Fruit fly (Drosophila melanogaster) whole organism, embryonic: ENCODE results near the gene CG14273.

Experiments used
- Adf1 ChIP-seq: fragments of 200-800 bp; sonication (Bioruptor generic); IDR thresholded peaks from 2 replicates; pipeline ENCODE4 v1.3.6; 2022; ENCODE audit warnings: missing biosample characterization, missing genetic modification characterization
- Asciz ChIP-seq: fragments of 200-800 bp; sonication (Bioruptor generic); optimal IDR thresholded peaks from 2 replicates; lab custom pipeline; 2017; ENCODE audit warnings: missing biosample characterization, mild to moderate bottlenecking, missing genetic modification characterization, missing genetic modification reagents
- BEAF-32 ChIP-seq: fragments of 200-800 bp; sonication (Bioruptor generic); optimal IDR thresholded peaks from 3 replicates; lab custom pipeline; 2017; ENCODE audit warnings: missing biosample characterization, missing genetic modification characterization, mild to moderate bottlenecking, moderate library complexity, missing genetic modification reagents
- CG10959 ChIP-seq: fragments of 200-800 bp; sonication (Bioruptor generic); IDR thresholded peaks from 2 replicates; pipeline ENCODE4 v1.3.6; 2022; ENCODE audit warnings: missing biosample characterization, missing genetic modification characterization
- CG1233 ChIP-seq: fragments of 200-800 bp; sonication (Bioruptor generic); optimal IDR thresholded peaks from 4 replicates; lab custom pipeline; 2018; ENCODE audit warnings: missing biosample characterization, mild to moderate bottlenecking, missing genetic modification characterization
- CG13424 ChIP-seq: fragments of 200-800 bp; sonication (Bioruptor generic); optimal IDR thresholded peaks from 2 replicates; lab custom pipeline; 2019; ENCODE audit warnings: missing biosample characterization, mild to moderate bottlenecking, missing genetic modification characterization, moderate library complexity
- CG14014 ChIP-seq: fragments of 200-800 bp; sonication (Bioruptor generic); IDR thresholded peaks from 2 replicates; pipeline ENCODE4 v1.3.6; 2022; ENCODE audit warnings: missing biosample characterization, missing genetic modification characterization
- CG15073 ChIP-seq: fragments of 200-800 bp; sonication (Bioruptor generic); optimal IDR thresholded peaks from 2 replicates; lab custom pipeline; 2016; ENCODE audit warnings: missing biosample characterization, missing genetic modification characterization
- CG16779 ChIP-seq: fragments of 200-800 bp; sonication (Bioruptor generic); IDR thresholded peaks from 2 replicates; pipeline ENCODE4 v1.3.6; 2022; ENCODE audit warnings: missing biosample characterization, missing genetic modification characterization
- CG17385 ChIP-seq: fragments of 200-800 bp; sonication (Bioruptor generic); optimal IDR thresholded peaks from 3 replicates; lab custom pipeline; 2018; ENCODE audit warnings: missing biosample characterization, mild to moderate bottlenecking, missing genetic modification characterization
- CG1792 ChIP-seq: fragments of 200-800 bp; sonication (Bioruptor generic); optimal IDR thresholded peaks from 2 replicates; lab custom pipeline; 2016; ENCODE audit warnings: missing biosample characterization, missing genetic modification characterization
- CG1832 ChIP-seq: fragments of 200-800 bp; sonication (Bioruptor generic); optimal IDR thresholded peaks from 2 replicates; lab custom pipeline; 2017; ENCODE audit warnings: missing biosample characterization, mild to moderate bottlenecking, missing genetic modification characterization, inconsistent platforms
- CG32532 ChIP-seq: fragments of 200-800 bp; sonication (Bioruptor generic); IDR thresholded peaks from 2 replicates; pipeline ENCODE4 v1.3.6; 2022; ENCODE audit warnings: missing biosample characterization, missing genetic modification characterization
- CG34422 ChIP-seq: fragments of 200-800 bp; sonication (Bioruptor generic); IDR thresholded peaks from 3 replicates; pipeline ENCODE4 v1.3.6; 2022; ENCODE audit warnings: missing biosample characterization, missing genetic modification characterization
- CG3995 ChIP-seq: fragments of 200-800 bp; sonication (Bioruptor generic); optimal IDR thresholded peaks from 3 replicates; lab custom pipeline; 2016; ENCODE audit warnings: missing biosample characterization, missing genetic modification characterization
- CG4820 ChIP-seq: fragments of 200-800 bp; sonication (Bioruptor generic); optimal IDR thresholded peaks from 3 replicates; lab custom pipeline; 2016; ENCODE audit warnings: missing biosample characterization, missing genetic modification characterization
- CG6272 ChIP-seq: fragments of 200-800 bp; sonication (Bioruptor generic); IDR thresholded peaks from 2 replicates; pipeline ENCODE4 v1.3.6; 2022; ENCODE audit warnings: missing biosample characterization, missing genetic modification characterization
- CG7839 ChIP-seq: fragments of 200-800 bp; sonication (Bioruptor generic); optimal IDR thresholded peaks from 3 replicates; lab custom pipeline; 2018; ENCODE audit warnings: missing biosample characterization, mild to moderate bottlenecking, missing genetic modification characterization, moderate library complexity
- CG8388 ChIP-seq: fragments of 200-800 bp; sonication (Bioruptor generic); optimal IDR thresholded peaks from 2 replicates; lab custom pipeline; 2019; ENCODE audit warnings: missing biosample characterization, mild to moderate bottlenecking, missing genetic modification characterization, moderate library complexity
- CTCF ChIP-seq: fragments of 200-800 bp; sonication (Bioruptor generic); optimal IDR thresholded peaks from 2 replicates; lab custom pipeline; 2017; ENCODE audit warnings: missing biosample characterization, mild to moderate bottlenecking, missing genetic modification characterization, moderate library complexity
- Fer1 ChIP-seq: fragments of 200-800 bp; sonication (Bioruptor generic); optimal IDR thresholded peaks from 2 replicates; lab custom pipeline; 2017; ENCODE audit warnings: missing biosample characterization, mild to moderate bottlenecking, missing genetic modification characterization
- Fer2 ChIP-seq: fragments of 200-800 bp; sonication (Bioruptor generic); optimal IDR thresholded peaks from 2 replicates; lab custom pipeline; 2018; ENCODE audit warnings: missing biosample characterization, mild to moderate bottlenecking, missing genetic modification characterization, moderate library complexity
- HLH3B ChIP-seq: fragments of 200-800 bp; sonication (Bioruptor generic); IDR thresholded peaks from 2 replicates; pipeline ENCODE4 v1.3.6; 2022; ENCODE audit warnings: missing biosample characterization, missing genetic modification characterization
- Max ChIP-seq: fragments of 200-800 bp; sonication (Bioruptor generic); optimal IDR thresholded peaks from 2 replicates; lab custom pipeline; 2016; ENCODE audit warnings: missing biosample characterization, mild to moderate bottlenecking, missing genetic modification characterization
- NK7.1 ChIP-seq: fragments of 200-800 bp; sonication (Bioruptor generic); optimal IDR thresholded peaks from 3 replicates; lab custom pipeline; 2016; ENCODE audit warnings: missing biosample characterization, missing genetic modification characterization
- Optix ChIP-seq: fragments of 200-800 bp; sonication (Bioruptor generic); IDR thresholded peaks from 3 replicates; pipeline ENCODE4 v1.3.6; 2022; ENCODE audit warnings: missing biosample characterization, missing genetic modification characterization
- PHDP ChIP-seq: fragments of 200-800 bp; sonication (Bioruptor generic); optimal IDR thresholded peaks from 3 replicates; lab custom pipeline; 2018; ENCODE audit warnings: missing biosample characterization, mild to moderate bottlenecking, missing genetic modification characterization, moderate library complexity
- Sin3A ChIP-seq: fragments of >200 bp; optimal IDR thresholded peaks from 2 replicates; lab custom pipeline; 2018
- Vsx1 ChIP-seq: fragments of 200-800 bp; sonication (Bioruptor generic); optimal IDR thresholded peaks from 2 replicates; lab custom pipeline; 2017; ENCODE audit warnings: missing biosample characterization, mild to moderate bottlenecking, missing genetic modification characterization, missing genetic modification reagents
- Xbp1 ChIP-seq: fragments of 200-800 bp; sonication (Bioruptor generic); optimal IDR thresholded peaks from 3 replicates; lab custom pipeline; 2016; ENCODE audit warnings: missing biosample characterization, mild to moderate bottlenecking, missing genetic modification characterization
- ab ChIP-seq: fragments of 200-800 bp; sonication (Bioruptor generic); optimal IDR thresholded peaks from 2 replicates; lab custom pipeline; 2016; ENCODE audit warnings: missing biosample characterization, missing genetic modification characterization
- al ChIP-seq: fragments of 200-800 bp; sonication (Bioruptor generic); IDR thresholded peaks from 2 replicates; pipeline ENCODE4 v1.3.6; 2022; ENCODE audit warnings: missing biosample characterization, missing genetic modification characterization
- amos ChIP-seq: fragments of 200-800 bp; sonication (Bioruptor generic); IDR thresholded peaks from 2 replicates; pipeline ENCODE4 v1.3.6; 2022; ENCODE audit warnings: missing biosample characterization, missing genetic modification characterization; ENCODE audit not compliant: partially characterized antibody
- bigmax ChIP-seq: fragments of 200-800 bp; sonication (Bioruptor generic); optimal IDR thresholded peaks from 2 replicates; lab custom pipeline; 2018; ENCODE audit warnings: missing biosample characterization, mild to moderate bottlenecking, missing genetic modification characterization
- corto ChIP-seq: fragments of 200-800 bp; sonication (Bioruptor generic); optimal IDR thresholded peaks from 2 replicates; lab custom pipeline; 2016; ENCODE audit warnings: missing biosample characterization, mild to moderate bottlenecking, missing genetic modification characterization, moderate library complexity
- da ChIP-seq: fragments of 200-800 bp; sonication (Bioruptor generic); optimal IDR thresholded peaks from 2 replicates; lab custom pipeline; 2016; ENCODE audit warnings: missing biosample characterization, missing genetic modification characterization
- dmrt99B ChIP-seq: fragments of 200-800 bp; sonication (Bioruptor generic); optimal IDR thresholded peaks from 2 replicates; lab custom pipeline; 2018; ENCODE audit warnings: missing biosample characterization, mild to moderate bottlenecking, missing genetic modification characterization, moderate library complexity
- fd64A ChIP-seq: fragments of 200-800 bp; sonication (Bioruptor generic); optimal IDR thresholded peaks from 3 replicates; lab custom pipeline; 2018; ENCODE audit warnings: missing biosample characterization, mild to moderate bottlenecking, missing genetic modification characterization
- gfzf ChIP-seq: fragments of 200-800 bp; sonication (Bioruptor generic); optimal IDR thresholded peaks from 2 replicates; lab custom pipeline; 2016; ENCODE audit warnings: missing biosample characterization, mild to moderate bottlenecking, missing genetic modification characterization, moderate library complexity
- ham ChIP-seq: fragments of 200-800 bp; sonication (Bioruptor generic); IDR thresholded peaks from 2 replicates; pipeline ENCODE4 v1.3.6; 2022; ENCODE audit warnings: missing biosample characterization, missing genetic modification characterization
- hb ChIP-seq: fragments of 200-800 bp; sonication (Bioruptor generic); IDR thresholded peaks from 3 replicates; pipeline ENCODE4 v1.3.6; 2022; ENCODE audit warnings: missing biosample characterization, missing genetic modification characterization; ENCODE audit not compliant: partially characterized antibody
- hbn ChIP-seq: fragments of 200-800 bp; sonication (Bioruptor generic); IDR thresholded peaks from 2 replicates; pipeline ENCODE4 v1.3.6; 2022; ENCODE audit warnings: missing biosample characterization, missing genetic modification characterization; ENCODE audit not compliant: partially characterized antibody
- hkb ChIP-seq, 2 experiments: fragments of 200-800 bp in 1 of 2; fragments of >200 bp in 1 of 2; sonication (Bioruptor generic) in 1 of 2; IDR thresholded peaks in 1 of 2; optimal IDR thresholded peaks in 1 of 2; 2 replicates each; pipeline versions ENCODE4 v1.3.6 to Lab custom; 2017 to 2022; ENCODE audit warnings: missing biosample characterization in 1 of 2, missing genetic modification characterization in 1 of 2
- knrl ChIP-seq: fragments of 200-800 bp; sonication (Bioruptor generic); IDR thresholded peaks from 3 replicates; pipeline ENCODE4 v1.3.6; 2022; ENCODE audit warnings: missing biosample characterization, missing genetic modification characterization; ENCODE audit not compliant: partially characterized antibody
- lab ChIP-seq: fragments of 200-800 bp; sonication (Bioruptor generic); optimal IDR thresholded peaks from 3 replicates; lab custom pipeline; 2017; ENCODE audit warnings: missing biosample characterization, missing genetic modification characterization, mild to moderate bottlenecking, moderate library complexity, missing genetic modification reagents
- oc ChIP-seq: fragments of 200-800 bp; sonication (Bioruptor generic); optimal IDR thresholded peaks from 2 replicates; lab custom pipeline; 2018; ENCODE audit warnings: missing biosample characterization, mild to moderate bottlenecking, missing genetic modification characterization, moderate library complexity
- p53 ChIP-seq: fragments of 200-800 bp; sonication (Bioruptor generic); optimal IDR thresholded peaks from 2 replicates; lab custom pipeline; 2016; ENCODE audit warnings: missing biosample characterization, missing genetic modification characterization
- pfk ChIP-seq: fragments of 200-800 bp; sonication (Bioruptor generic); optimal IDR thresholded peaks from 2 replicates; lab custom pipeline; 2018; ENCODE audit warnings: missing biosample characterization, mild to moderate bottlenecking, missing genetic modification characterization, moderate library complexity
- slp2 ChIP-seq: fragments of 200-800 bp; sonication (Bioruptor generic); optimal IDR thresholded peaks from 2 replicates; lab custom pipeline; 2016; ENCODE audit warnings: missing biosample characterization, missing genetic modification characterization
- sqz ChIP-seq: fragments of 200-800 bp; sonication (Bioruptor generic); optimal IDR thresholded peaks from 3 replicates; lab custom pipeline; 2018; ENCODE audit warnings: missing biosample characterization, mild to moderate bottlenecking, missing genetic modification characterization
- tin ChIP-seq: fragments of 200-800 bp; sonication (Bioruptor generic); optimal IDR thresholded peaks from 3 replicates; lab custom pipeline; 2016; ENCODE audit warnings: missing biosample characterization, missing genetic modification characterization
- wdn ChIP-seq: fragments of 200-800 bp; sonication (Bioruptor generic); IDR thresholded peaks from 2 replicates; pipeline ENCODE4 v1.3.6; 2022; ENCODE audit warnings: missing biosample characterization, missing genetic modification characterization

CG14273 gene

dm6 chr2L:8334705-8335104 is 7.8 kb upstream of the CG14273 start (continued):
- TF ChIP-seq Xbp1 = no peak
- TF ChIP-seq CG4820 (GFP tag; lab: Kevin White, UChicago) = no peak
- no peak for TF ChIP-seq CG7839 (tag; lab: Kevin White, UChicago)
- no peak for TF ChIP-seq gfzf
- no peak for TF ChIP-seq CG13424 (tag; lab: Kevin White, UChicago)
- TF ChIP-seq tin (GFP tag; lab: Kevin White, UChicago) = no peak
- no peak for TF ChIP-seq NK7.1 (GFP tag; lab: Kevin White, UChicago)
- TF ChIP-seq CG16779 = no peak
- TF ChIP-seq Fer1 (GFP tag; lab: Kevin White, UChicago) = no peak
- TF ChIP-seq CG32532 (GFP tag; lab: Robert Waterston, UW) = 0 out of 2 replicates have a peak, but pooled peaks have one; percentile 32
- TF ChIP-seq CTCF (GFP tag; lab: Kevin White, UChicago) = no peak
- no peak for TF ChIP-seq CG17385
- no peak for TF ChIP-seq slp2 (GFP tag; lab: Kevin White, UChicago)
- TF ChIP-seq oc (tag; lab: Kevin White, UChicago) = no peak
- no peak for TF ChIP-seq hb (GFP tag; lab: Robert Waterston, UW)
- 0 out of 3 replicates have a peak, but pooled peaks have one; percentile 24 for TF ChIP-seq Optix
- TF ChIP-seq da (GFP tag; lab: Kevin White, UChicago) = no peak
- no peak for TF ChIP-seq amos (GFP tag; lab: Robert Waterston, UW)
- TF ChIP-seq CG8388 (GFP tag; lab: Kevin White, UChicago) = no peak
- TF ChIP-seq CG3995 (GFP tag; lab: Kevin White, UChicago) = peak; percentile 44
- TF ChIP-seq fd64A (GFP tag; lab: Kevin White, UChicago) = no peak
- no peak for TF ChIP-seq hbn (GFP tag; lab: Robert Waterston, UW)
- no peak for TF ChIP-seq CG1233
- no peak for TF ChIP-seq CG15073
- TF ChIP-seq ham = no peak
- no peak for TF ChIP-seq Adf1
- no peak for TF ChIP-seq CG10959 (GFP tag; lab: Robert Waterston, UW)
- TF ChIP-seq HLH3B (GFP tag; lab: Robert Waterston, UW) = no peak
- TF ChIP-seq knrl (GFP tag; lab: Robert Waterston, UW) = no peak; the same call in 2 of the 3 replicates
- TF ChIP-seq bigmax = no peak
- no peak for TF ChIP-seq PHDP
- no peak for TF ChIP-seq CG14014 (GFP tag; lab: Robert Waterston, UW)
- no peak for TF ChIP-seq wdn (GFP tag; lab: Robert Waterston, UW)
- no peak for TF ChIP-seq Sin3A (lab: Kevin White, UChicago)
- no peak for TF ChIP-seq hkb (optimal IDR thresholded peaks at IDR 0.05; lab: Kevin White, UChicago)
- no peak for TF ChIP-seq hkb (GFP tag; IDR thresholded peaks at IDR 0.05; lab: Robert Waterston, UW)
- TF ChIP-seq corto (GFP tag; lab: Kevin White, UChicago) = no peak
- TF ChIP-seq ab (GFP tag; lab: Kevin White, UChicago) = no peak
- TF ChIP-seq CG34422 (GFP tag; lab: Robert Waterston, UW) = no peak
- TF ChIP-seq BEAF-32 = no peak
- TF ChIP-seq Fer2 = no peak
- no peak for TF ChIP-seq CG1832 (GFP tag; lab: Kevin White, UChicago)
- TF ChIP-seq sqz (GFP tag; lab: Kevin White, UChicago) = no peak
- TF ChIP-seq dmrt99B (tag; lab: Kevin White, UChicago) = no peak
- no peak for TF ChIP-seq lab (GFP tag; lab: Kevin White, UChicago)
- TF ChIP-seq pfk (GFP tag; lab: Kevin White, UChicago) = no peak
- TF ChIP-seq Asciz = no peak
- no peak for TF ChIP-seq p53
- TF ChIP-seq al (GFP tag; lab: Robert Waterston, UW) = no peak
- TF ChIP-seq CG6272 (GFP tag; lab: Robert Waterston, UW) = 0 out of 2 replicates have a peak, but pooled peaks have one; percentile 25
- TF ChIP-seq Max = no peak
- no peak for TF ChIP-seq Vsx1 (GFP tag; lab: Kevin White, UChicago)
- no peak for TF ChIP-seq CG1792 (GFP tag; lab: Kevin White, UChicago)
